Fruit fly (Drosophila melanogaster) whole organism, adult: Measurements from ENCODE around the gene Smn.

Experiments used
- CG11617 ChIP-seq: fragments of 200-800 bp; sonication (Bioruptor generic); optimal IDR thresholded peaks from 2 replicates; lab custom pipeline; 2017; ENCODE audit warnings: mild to moderate bottlenecking, missing biosample characterization, missing genetic modification reagents, missing genetic modification characterization
- CG12768 ChIP-seq: fragments of 200-800 bp; sonication (Bioruptor generic); optimal IDR thresholded peaks from 2 replicates; lab custom pipeline; 2017; ENCODE audit warnings: missing biosample characterization, missing genetic modification characterization, mild to moderate bottlenecking, moderate library complexity, missing genetic modification reagents
- CG14711 ChIP-seq: fragments of 200-800 bp; sonication (Bioruptor generic); optimal IDR thresholded peaks from 2 replicates; lab custom pipeline; 2018; ENCODE audit warnings: missing biosample characterization, mild to moderate bottlenecking, missing genetic modification characterization, moderate library complexity
- CG1620 ChIP-seq: fragments of 200-800 bp; sonication (Bioruptor generic); optimal IDR thresholded peaks from 2 replicates; lab custom pipeline; 2016; ENCODE audit warnings: missing biosample characterization, missing genetic modification characterization
- CG33017 ChIP-seq: fragments of 200-800 bp; sonication (Bioruptor generic); optimal IDR thresholded peaks from 2 replicates; lab custom pipeline; 2018; ENCODE audit warnings: missing biosample characterization, mild to moderate bottlenecking, missing genetic modification characterization, moderate library complexity
- CG5204 ChIP-seq: fragments of 200-800 bp; sonication (Bioruptor generic); optimal IDR thresholded peaks from 2 replicates; lab custom pipeline; 2016; ENCODE audit warnings: missing biosample characterization, missing genetic modification characterization
- CG7045 ChIP-seq: fragments of 200-800 bp; sonication (Bioruptor generic); optimal IDR thresholded peaks from 2 replicates; lab custom pipeline; 2017; ENCODE audit warnings: missing biosample characterization, mild to moderate bottlenecking, missing genetic modification characterization
- CG7101 ChIP-seq: fragments of 200-800 bp; sonication (Bioruptor generic); optimal IDR thresholded peaks from 2 replicates; lab custom pipeline; 2018; ENCODE audit warnings: missing biosample characterization, mild to moderate bottlenecking, missing genetic modification characterization, moderate library complexity
- Clk ChIP-seq: fragments of 200-800 bp; sonication (Bioruptor generic); optimal IDR thresholded peaks from 2 replicates; lab custom pipeline; 2017; ENCODE audit warnings: missing biosample characterization, missing genetic modification characterization
- Crg-1 ChIP-seq: fragments of 200-800 bp; sonication (Bioruptor generic); optimal IDR thresholded peaks from 2 replicates; lab custom pipeline; 2016; ENCODE audit warnings: missing biosample characterization, missing genetic modification characterization
- Hr96 ChIP-seq: fragments of 200-800 bp; sonication (Bioruptor generic); optimal IDR thresholded peaks from 2 replicates; lab custom pipeline; 2016; ENCODE audit warnings: missing biosample characterization, missing genetic modification characterization
- Mnt ChIP-seq: fragments of 200-800 bp; sonication (Bioruptor generic); optimal IDR thresholded peaks from 2 replicates; lab custom pipeline; 2016; ENCODE audit warnings: missing biosample characterization, mild to moderate bottlenecking, missing genetic modification characterization
- bab1 ChIP-seq: fragments of 200-800 bp; sonication (Bioruptor generic); optimal IDR thresholded peaks from 3 replicates; lab custom pipeline; 2019; ENCODE audit warnings: missing biosample characterization, mild to moderate bottlenecking, missing genetic modification characterization, moderate library complexity
- cic ChIP-seq: fragments of 200-800 bp; sonication (Bioruptor generic); optimal IDR thresholded peaks from 2 replicates; lab custom pipeline; 2017; ENCODE audit warnings: missing biosample characterization, mild to moderate bottlenecking, missing genetic modification characterization, moderate library complexity
- cnc ChIP-seq, 2 experiments: fragments of >200 bp; optimal IDR thresholded peaks; 2 replicates each; lab custom pipeline; 2017
- kay ChIP-seq: fragments of 200-800 bp; sonication (Bioruptor generic); peaks from one replicate; lab custom pipeline; 2016; ENCODE audit warnings: missing biosample characterization, missing genetic modification characterization, borderline replicate concordance
- ovo ChIP-seq: fragments of 200-800 bp; sonication (Bioruptor generic); optimal IDR thresholded peaks from 2 replicates; lab custom pipeline; 2016; ENCODE audit warnings: missing biosample characterization, missing genetic modification characterization
- pad ChIP-seq: fragments of 200-800 bp; sonication (Bioruptor generic); optimal IDR thresholded peaks from 3 replicates; lab custom pipeline; 2017; ENCODE audit warnings: missing biosample characterization, missing genetic modification characterization, mild to moderate bottlenecking, moderate library complexity, missing genetic modification reagents
- tj ChIP-seq: fragments of 200-800 bp; sonication (Bioruptor generic); optimal IDR thresholded peaks from 3 replicates; lab custom pipeline; 2017; ENCODE audit warnings: missing biosample characterization, mild to moderate bottlenecking, missing genetic modification characterization, moderate library complexity
- toe ChIP-seq: fragments of 200-800 bp; sonication (Bioruptor generic); optimal IDR thresholded peaks from 2 replicates; lab custom pipeline; 2016; ENCODE audit warnings: missing biosample characterization, missing genetic modification characterization

The Smn gene

dm6 chr3L:16610201-16610600 lies 28.9 kb upstream of the Smn start, which contains the start of gene Prosbeta6:
TSS of gene Prosbeta6 (minus strand) at chr3L:16610418.
- TF ChIP-seq CG14711 (tag; lab: Kevin White, UChicago): peak; percentile 38
- TF ChIP-seq cic: no peak
- TF ChIP-seq cnc (optimal IDR thresholded peaks at IDR 0.05; lab: Kevin White, UChicago): peak; percentile 71 to 76
- TF ChIP-seq bab1 (GFP tag; lab: Kevin White, UChicago): peak; percentile 42
- TF ChIP-seq CG7101 (tag; lab: Kevin White, UChicago): no peak
- no peak for TF ChIP-seq Hr96 (GFP tag; lab: Kevin White, UChicago)

DNA sequence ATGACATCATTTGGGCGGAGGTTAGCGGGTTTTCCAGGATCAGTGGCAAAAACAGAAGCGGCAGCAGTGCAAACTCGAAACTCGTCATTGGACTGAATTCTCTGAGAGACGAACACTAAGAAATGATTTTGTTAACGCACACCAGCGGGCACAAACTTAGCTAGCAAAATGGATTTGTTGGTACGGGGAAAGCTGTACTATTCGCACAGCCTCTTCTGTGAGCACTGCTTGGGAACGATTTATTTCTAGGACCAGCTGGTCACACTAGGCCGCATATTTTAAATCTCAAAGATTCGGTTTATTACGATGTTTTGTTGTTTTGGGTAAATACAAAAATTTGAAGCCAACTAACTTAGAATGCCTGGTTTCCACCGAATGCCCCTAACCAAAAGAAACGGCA lies 27.8 kb upstream of the Smn start, which contains the start of gene CG4098:
Gene CG4098, minus strand, starts transcription at position 228 of the 400 bp plus-strand sequence.
- peak; percentile 69 for TF ChIP-seq bab1 (GFP tag; lab: Kevin White, UChicago)
- peak; percentile 36 for TF ChIP-seq CG11617 (GFP tag; lab: Kevin White, UChicago)
- TF ChIP-seq tj (GFP tag; lab: Kevin White, UChicago): no peak
- TF ChIP-seq CG12768: peak; percentile 63
- TF ChIP-seq cnc (optimal IDR thresholded peaks at IDR 0.05; lab: Kevin White, UChicago): no peak
- peak; percentile 69 for TF ChIP-seq CG7101 (tag; lab: Kevin White, UChicago)
- no peak for TF ChIP-seq ovo (GFP tag; lab: Kevin White, UChicago)
- no peak for TF ChIP-seq CG5204 (GFP tag; lab: Kevin White, UChicago)
- peak; percentile 64 for TF ChIP-seq CG7045 (GFP tag; lab: Kevin White, UChicago)
- TF ChIP-seq kay (GFP tag; lab: Kevin White, UChicago): no peak
- TF ChIP-seq Hr96 (GFP tag; lab: Kevin White, UChicago): peak; percentile 65
- TF ChIP-seq Clk: no peak
- peak; percentile 61 for TF ChIP-seq Mnt (GFP tag; lab: Kevin White, UChicago)
- peak; percentile 50 for TF ChIP-seq Crg-1 (GFP tag; lab: Kevin White, UChicago)
- TF ChIP-seq cic: peak; percentile 21
- TF ChIP-seq toe (GFP tag; lab: Kevin White, UChicago): peak; percentile 47
- TF ChIP-seq CG33017 (tag; lab: Kevin White, UChicago): peak; percentile 43
- peak; percentile 49 for TF ChIP-seq CG14711 (tag; lab: Kevin White, UChicago)
- peak; percentile 61 for TF ChIP-seq CG1620 (GFP tag; lab: Kevin White, UChicago)
- TF ChIP-seq pad: peak; percentile 32

DNA sequence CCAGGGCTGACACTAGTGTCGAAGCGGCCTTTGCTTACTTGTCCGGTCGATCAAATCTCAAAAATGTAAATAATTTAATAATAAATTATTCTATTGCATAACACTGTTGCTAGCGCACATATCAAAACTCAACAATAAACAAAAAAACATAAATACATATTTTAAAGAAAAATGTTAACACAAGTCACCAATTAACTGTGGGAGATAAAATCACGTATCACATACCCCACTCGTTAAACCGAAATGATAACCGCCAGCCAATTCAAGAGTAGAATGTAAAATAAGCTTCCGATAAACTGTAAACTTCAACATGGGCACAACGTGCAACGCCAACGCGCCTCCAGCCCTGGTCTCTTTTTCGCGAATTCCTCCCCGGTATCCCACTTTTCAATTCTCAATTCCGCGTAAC lies 21.4 kb upstream of the Smn start, which contains the start of gene Arts:
Gene Arts, plus strand, starts transcription at position 116 of the 409 bp plus-strand sequence.
- TF ChIP-seq CG11617 (GFP tag; lab: Kevin White, UChicago) (peak; percentile 67), Clk (no peak), cic (no peak), pad (peak; percentile 28), CG1620 (GFP tag; lab: Kevin White, UChicago) (peak; percentile 0), CG12768 (no peak), bab1 (GFP tag; lab: Kevin White, UChicago) (peak; percentile 27), ovo (GFP tag; lab: Kevin White, UChicago) (peak; percentile 17), CG7045 (GFP tag; lab: Kevin White, UChicago) (peak; percentile 29), CG7101 (tag; lab: Kevin White, UChicago) (peak; percentile 38), cnc (optimal IDR thresholded peaks at IDR 0.05; lab: Kevin White, UChicago) (no peak), CG5204 (GFP tag; lab: Kevin White, UChicago) (peak; percentile 48), CG33017 (tag; lab: Kevin White, UChicago) (no peak), Crg-1 (GFP tag; lab: Kevin White, UChicago) (peak; percentile 22), kay (GFP tag; lab: Kevin White, UChicago) (no peak), tj (GFP tag; lab: Kevin White, UChicago) (peak; percentile 26), toe (GFP tag; lab: Kevin White, UChicago) (peak; percentile 51), CG14711 (tag; lab: Kevin White, UChicago) (peak; percentile 30), Mnt (GFP tag; lab: Kevin White, UChicago) (peak; percentile 77), Hr96 (GFP tag; lab: Kevin White, UChicago) (peak; percentile 12)

dm6 chr3L:16594922-16595518 lies 13.7 kb upstream of the Smn start, which contains the start of the genes spd-2 and Apl:
TSS of gene spd-2 (minus strand) at chr3L:16595014.
TSS of gene Apl (plus strand) at chr3L:16595181.
- no peak for TF ChIP-seq ovo (GFP tag; lab: Kevin White, UChicago)
- no peak for TF ChIP-seq CG11617 (GFP tag; lab: Kevin White, UChicago)
- no peak for TF ChIP-seq pad
- no peak for TF ChIP-seq CG1620 (GFP tag; lab: Kevin White, UChicago)
- no peak for TF ChIP-seq CG5204 (GFP tag; lab: Kevin White, UChicago)
- TF ChIP-seq bab1 (GFP tag; lab: Kevin White, UChicago): no peak
- TF ChIP-seq CG14711 (tag; lab: Kevin White, UChicago): no peak
- no peak for TF ChIP-seq toe (GFP tag; lab: Kevin White, UChicago)
- no peak for TF ChIP-seq Crg-1 (GFP tag; lab: Kevin White, UChicago)
- no peak for TF ChIP-seq CG12768
- no peak for TF ChIP-seq CG33017 (tag; lab: Kevin White, UChicago)
- TF ChIP-seq CG7101 (tag; lab: Kevin White, UChicago): no peak
- no peak for TF ChIP-seq Hr96 (GFP tag; lab: Kevin White, UChicago)
- no peak for TF ChIP-seq cic
- no peak for TF ChIP-seq Mnt (GFP tag; lab: Kevin White, UChicago)
- no peak for TF ChIP-seq kay (GFP tag; lab: Kevin White, UChicago)

dm6 chr3L:16590860-16591259 lies 9.5 kb upstream of the Smn start, which contains the start of gene tra:
TSS of gene tra (minus strand) at chr3L:16591050.
- TF ChIP-seq ovo (GFP tag; lab: Kevin White, UChicago) (no peak), toe (GFP tag; lab: Kevin White, UChicago) (no peak), Clk (no peak), tj (GFP tag; lab: Kevin White, UChicago) (no peak), Mnt (GFP tag; lab: Kevin White, UChicago) (no peak), CG12768 (no peak), Hr96 (GFP tag; lab: Kevin White, UChicago) (no peak), CG14711 (tag; lab: Kevin White, UChicago) (no peak), pad (no peak), CG1620 (GFP tag; lab: Kevin White, UChicago) (no peak), cnc (optimal IDR thresholded peaks at IDR 0.05; lab: Kevin White, UChicago) (no peak), cic (no peak)
